Fruit fly (Drosophila melanogaster): ENCODE results near the gene CG12268.

DNA sequence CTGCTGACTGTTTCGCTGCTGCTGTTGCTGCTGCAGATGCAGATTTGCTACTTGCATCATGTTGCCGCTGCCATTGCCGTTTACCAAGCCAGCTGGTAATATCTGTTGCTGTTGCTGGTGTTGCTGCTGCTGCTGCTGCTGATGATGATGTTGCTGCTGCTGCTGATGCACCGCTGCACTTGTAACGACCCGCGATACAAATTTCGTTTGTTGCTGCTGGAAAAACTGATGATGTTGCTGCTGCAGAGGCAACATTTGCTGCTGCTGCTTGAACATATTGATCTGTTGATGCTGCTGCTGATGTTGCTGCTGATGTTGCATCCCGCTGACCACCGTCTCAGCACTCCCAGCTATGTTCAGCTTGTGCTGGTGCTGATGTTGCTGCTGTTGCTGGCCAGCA, 27.8 kb downstream of the CG12268 start:
- TF ChIP-seq net (GFP tag; optimal IDR thresholded peaks at IDR 0.05) (no peak), fd59A (GFP tag; optimal IDR thresholded peaks at IDR 0.05) (no peak), CG32006 (GFP tag; optimal IDR thresholded peaks at IDR 0.05) (no peak), CG31627 (GFP tag; optimal IDR thresholded peaks at IDR 0.05) (no peak), spab (GFP tag; optimal IDR thresholded peaks at IDR 0.05) (no peak), svp (GFP tag) (no peak), achi (GFP tag; optimal IDR thresholded peaks at IDR 0.05) (no peak), CG1621 (tag; optimal IDR thresholded peaks at IDR 0.05) (no peak), CG15336 (GFP tag; IDR thresholded peaks at IDR 0.05) (no peak), CG10631 (GFP tag; optimal IDR thresholded peaks at IDR 0.05) (no peak), Hr39 (GFP tag; optimal IDR thresholded peaks at IDR 0.05) (no peak), CG4318 (GFP tag; optimal IDR thresholded peaks at IDR 0.05) (no peak)
